Fruit fly (Drosophila melanogaster): Measurements from ENCODE around the gene Bsg.

DNA sequence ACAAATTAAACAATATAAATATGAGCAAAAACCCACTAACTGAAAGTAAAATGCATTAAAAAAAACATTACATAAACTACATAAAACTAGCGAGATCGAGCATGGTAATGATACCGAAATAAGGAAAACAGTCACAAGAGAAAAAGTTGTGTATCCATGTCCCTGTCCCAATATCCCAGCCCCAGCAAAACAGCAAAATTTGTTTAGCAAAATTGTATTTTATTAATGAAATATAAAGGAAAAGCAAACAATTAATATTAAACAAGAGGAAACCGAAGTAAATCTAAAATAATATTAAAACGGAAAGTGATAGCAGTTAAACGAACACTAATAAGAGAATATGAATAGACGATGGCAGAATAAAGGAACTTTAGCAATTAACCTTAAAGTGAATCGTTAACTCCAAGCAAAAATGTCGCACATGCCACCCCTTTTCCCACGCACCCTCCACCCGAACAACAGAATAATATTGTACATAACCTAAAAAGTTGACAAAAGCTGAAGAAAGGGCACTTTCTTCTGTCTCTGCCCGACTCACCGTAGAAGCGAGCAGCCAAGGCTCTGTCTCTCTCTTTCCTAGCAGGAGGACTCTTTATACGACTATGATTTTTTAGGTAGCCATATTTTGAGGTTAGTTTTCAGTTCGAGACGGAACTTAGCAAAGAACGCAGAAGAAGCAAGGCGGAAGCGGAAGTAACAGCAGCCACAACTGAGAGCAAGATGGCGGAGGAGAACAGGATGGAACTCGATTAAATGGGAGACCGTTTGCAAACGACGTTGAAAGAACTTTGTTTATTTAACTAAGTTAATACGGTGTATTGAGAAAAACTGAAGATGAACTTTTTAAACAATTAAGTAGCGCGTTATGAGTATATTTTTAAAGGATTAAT is 27.6 kb downstream of the Bsg start:
- TF ChIP-seq pan (optimal IDR thresholded peaks at IDR 0.05) (no peak), Dll (optimal IDR thresholded peaks at IDR 0.05) (no peak), psq (optimal IDR thresholded peaks at IDR 0.05) (no peak)

Data from whole organism.